Worm (Caenorhabditis elegans): ENCODE results near the gene C04C3.9.

C04C3.9 gene

ce11 chrIV:3383203-3383602 is 45.1 kb downstream of the C04C3.9 start:
- no peak for TF ChIP-seq med-1 (GFP tag; optimal IDR thresholded peaks at IDR 0.05; ENCODE audit: insufficient read depth)

ce11 chrIV:3382338-3382907 is 45.9 kb downstream of the C04C3.9 start, which contains the start of gene B0546.3:
Gene B0546.3, minus strand, starts transcription at chrIV:3382841.
- TF ChIP-seq ztf-23 (GFP tag; IDR thresholded peaks at IDR 0.05) (no peak), cog-1 (tag; optimal IDR thresholded peaks at IDR 0.05) (no peak), med-1 (GFP tag; optimal IDR thresholded peaks at IDR 0.05; ENCODE audit: insufficient read depth) (no peak), tab-1 (GFP tag; IDR thresholded peaks at IDR 0.05) (no peak), ztf-29 (GFP tag; IDR thresholded peaks at IDR 0.05) (no peak), ref-1 (GFP tag; conservative IDR thresholded peaks at IDR 0.05) (no peak), T22C8.4 (GFP tag; IDR thresholded peaks at IDR 0.05) (no peak), flt-1 (GFP tag; IDR thresholded peaks at IDR 0.05) (no peak), klf-2 (GFP tag; conservative IDR thresholded peaks at IDR 0.05) (no peak)

DNA sequence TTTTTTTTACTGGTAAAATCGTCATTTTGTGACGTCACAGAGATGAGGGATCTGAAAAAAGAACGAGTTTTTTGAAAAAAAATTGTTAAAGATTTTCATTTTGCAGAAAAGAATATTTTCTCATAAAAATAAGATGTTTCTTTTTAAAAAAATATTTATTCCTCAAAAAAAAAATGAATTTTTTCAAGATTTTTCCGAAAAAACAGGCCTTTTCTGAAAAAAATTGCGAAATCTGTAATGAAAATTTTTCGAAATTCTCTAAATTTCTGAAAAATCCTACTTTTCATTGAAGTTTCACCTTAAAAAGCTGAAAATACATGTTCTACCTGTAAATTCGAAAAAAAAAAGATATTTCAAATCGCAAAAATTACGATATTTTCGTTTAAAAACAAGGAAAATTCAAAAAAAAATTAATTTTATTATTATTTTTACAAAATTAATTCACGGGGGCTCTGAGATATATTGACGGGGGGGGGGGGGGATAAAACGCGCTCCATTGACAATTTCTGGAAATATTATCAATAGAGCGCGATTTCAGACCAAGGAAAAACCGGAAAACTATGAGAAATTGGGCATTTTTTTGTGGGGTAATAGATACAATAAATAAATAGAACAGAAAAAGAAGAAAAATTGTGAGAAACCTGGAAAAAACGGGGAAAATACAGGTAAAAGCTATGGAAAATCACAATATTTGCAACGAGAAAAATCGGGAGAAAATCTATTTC is 50.1 kb downstream of the C04C3.9 start, which contains the start of gene otub-4:
Gene otub-4, minus strand, starts transcription at position 51 of the 725 bp plus-strand sequence.
- TF ChIP-seq klf-2 (GFP tag; conservative IDR thresholded peaks at IDR 0.05), result no peak
- TF ChIP-seq cog-1 (tag; optimal IDR thresholded peaks at IDR 0.05), result no peak
- no peak for TF ChIP-seq tab-1 (GFP tag; IDR thresholded peaks at IDR 0.05)
- TF ChIP-seq T22C8.4 (GFP tag; IDR thresholded peaks at IDR 0.05), result no peak
- no peak for TF ChIP-seq ztf-23 (GFP tag; IDR thresholded peaks at IDR 0.05)
- TF ChIP-seq flt-1 (GFP tag; IDR thresholded peaks at IDR 0.05), result no peak
- TF ChIP-seq ref-1 (GFP tag; conservative IDR thresholded peaks at IDR 0.05), result no peak
- no peak for TF ChIP-seq med-1 (GFP tag; optimal IDR thresholded peaks at IDR 0.05; ENCODE audit: insufficient read depth)
- TF ChIP-seq ztf-29 (GFP tag; IDR thresholded peaks at IDR 0.05), result no peak

Measured in whole organism, midembryonic.